Worm (Caenorhabditis elegans) whole organism, late embryonic: Measurements from ENCODE around the gene nhr-205.

Source experiments
- ceh-18 ChIP-seq: sonication (generic microtip); optimal IDR thresholded peaks from 2 replicates; lab custom pipeline; 2016; ENCODE audit warnings: missing genetic modification characterization, missing compliant biosample characterization
- ceh-9 ChIP-seq: sonication (generic microtip); optimal IDR thresholded peaks from 2 replicates; lab custom pipeline; 2016; ENCODE audit warnings: mild to moderate bottlenecking, missing genetic modification characterization, inconsistent platforms, missing compliant biosample characterization
- ets-4 ChIP-seq: sonication (generic microtip); optimal IDR thresholded peaks from 2 replicates; lab custom pipeline; 2016; ENCODE audit warnings: missing genetic modification characterization, missing compliant biosample characterization
- fkh-10 ChIP-seq: fragments of 150-350 bp; optimal IDR thresholded peaks from 2 replicates; lab custom pipeline; 2014; ENCODE audit warnings: missing biosample characterization, missing genetic modification reagents, missing genetic modification characterization
- pha-4 ChIP-seq: fragments of 150-350 bp; optimal IDR thresholded peaks from 2 replicates; lab custom pipeline; 2018; ENCODE audit warnings: missing biosample characterization, missing genetic modification reagents, missing genetic modification characterization
- sdc-2 ChIP-seq: sonication (generic microtip); optimal IDR thresholded peaks from 2 replicates; lab custom pipeline; 2016; ENCODE audit warnings: missing genotype, missing genetic modification characterization, missing compliant biosample characterization
- tbx-2 ChIP-seq: sonication (generic microtip); optimal IDR thresholded peaks from 2 replicates; lab custom pipeline; 2016; ENCODE audit warnings: missing genetic modification characterization, missing compliant biosample characterization

DNA sequence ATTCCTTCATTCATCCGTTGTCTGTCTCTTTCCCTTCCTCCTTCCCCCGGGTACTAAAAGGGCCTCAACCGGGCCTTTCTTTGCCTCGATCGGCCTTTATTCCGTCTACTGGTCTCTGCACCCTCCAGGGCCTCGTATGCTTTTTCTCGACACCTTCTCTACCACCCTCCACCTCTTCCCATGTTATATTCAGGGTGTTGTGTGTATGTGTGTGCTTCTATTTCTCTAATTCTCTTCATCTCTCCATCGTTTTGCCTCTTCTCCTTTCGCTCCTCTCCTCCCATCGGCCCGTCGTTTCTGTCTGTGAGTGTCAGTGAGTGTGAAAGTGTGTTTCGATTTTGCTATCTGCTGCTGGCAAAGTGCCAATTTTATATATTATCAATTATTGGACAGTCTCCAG lies 41.7 kb downstream of the nhr-205 start:
- TF ChIP-seq tbx-2 (tag; lab: Kevin White, UChicago) (peak; percentile 79), ceh-18 (tag; lab: Kevin White, UChicago) (peak; percentile 29), sdc-2 (peak; percentile 53), ceh-9 (tag; lab: Kevin White, UChicago) (no peak), fkh-10 (GFP tag; lab: Kevin White, UChicago) (no peak), ets-4 (tag; lab: Kevin White, UChicago) (peak; percentile 65), pha-4 (tag; lab: Kevin White, UChicago) (no peak)
